Worm (Caenorhabditis elegans): Measurements from ENCODE around the gene kgb-1.

kgb-1 gene

DNA sequence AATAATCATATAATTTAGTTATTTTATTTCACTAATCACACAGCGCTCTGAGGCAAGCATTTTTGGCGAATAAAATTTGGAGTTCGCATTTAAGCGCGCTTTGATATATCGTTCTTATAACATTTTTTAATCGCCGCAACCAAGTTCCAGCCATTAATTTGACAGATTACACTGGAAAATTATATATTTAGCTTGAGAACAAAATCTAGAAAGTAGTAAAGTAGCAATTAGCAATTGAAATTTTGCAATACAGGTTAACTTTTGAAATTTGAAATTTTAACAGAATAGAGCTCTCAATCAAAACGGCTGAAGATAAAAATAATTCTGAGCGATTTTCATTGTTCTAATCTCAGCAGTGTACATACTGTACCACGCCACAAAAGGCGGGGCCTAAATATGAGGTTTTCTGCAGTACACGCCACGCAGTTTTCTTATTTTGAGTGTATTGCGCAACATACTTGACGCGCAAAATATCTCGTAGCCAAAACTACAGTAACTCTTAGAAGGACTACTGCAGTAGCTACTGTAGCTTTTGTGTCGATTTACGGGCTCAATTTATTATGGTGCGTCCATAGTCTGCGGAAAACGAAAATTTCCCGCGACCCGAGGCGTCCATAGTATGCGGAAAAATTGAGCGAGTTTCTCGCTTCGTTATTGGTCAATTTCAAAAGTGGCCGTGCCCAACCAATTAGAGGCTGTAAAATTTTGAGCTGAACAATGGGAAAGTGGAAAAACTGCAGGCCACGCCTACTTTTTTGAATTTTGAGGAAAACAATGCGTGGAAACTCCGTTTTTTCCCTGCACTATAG is 17.5 kb upstream of the kgb-1 start (continued):
- TF ChIP-seq snpc-1.3 (tag; optimal IDR thresholded peaks at IDR 0.05; ENCODE audit: insufficient read depth) (peak; percentile 16), madf-8 (GFP tag; conservative IDR thresholded peaks at IDR 0.05) (no peak), attf-3 (GFP tag; conservative IDR thresholded peaks at IDR 0.05) (no peak), die-1 (tag; optimal IDR thresholded peaks at IDR 0.05) (no peak), nhr-179 (tag; optimal IDR thresholded peaks at IDR 0.05) (no peak), K11D2.4 (GFP tag; IDR thresholded peaks at IDR 0.05) (no peak), attf-5 (GFP tag; optimal IDR thresholded peaks at IDR 0.05) (no peak), F49E8.2 (tag; optimal IDR thresholded peaks at IDR 0.05; ENCODE audit: insufficient read depth) (peak; percentile 88), Y56A3A.18 (GFP tag; IDR thresholded peaks at IDR 0.05) (no peak), ztf-18 (tag; optimal IDR thresholded peaks at IDR 0.05) (no peak), F55B11.4 (tag; optimal IDR thresholded peaks at IDR 0.05; ENCODE audit: borderline replicate concordance, insufficient read depth) (no peak), lin-54 (GFP tag; optimal IDR thresholded peaks at IDR 0.05) (peak; percentile 32), zim-3 (tag; optimal IDR thresholded peaks at IDR 0.05) (peak; percentile 69), lin-40 (tag; optimal IDR thresholded peaks at IDR 0.05) (no peak), lag-1 (GFP tag; IDR thresholded peaks at IDR 0.05) (no peak), T07F8.4 (tag; optimal IDR thresholded peaks at IDR 0.05) (no peak), lin-26 (GFP tag; IDR thresholded peaks at IDR 0.05) (peak; percentile 65; the same call in 1 of the 2 replicates), ama-1 (optimal IDR thresholded peaks at IDR 0.05) (no peak), ama-1 (GFP tag; optimal IDR thresholded peaks at IDR 0.05) (peak; percentile 34 to 83), unc-130 (GFP tag; optimal IDR thresholded peaks at IDR 0.05) (no peak), mel-28 (tag; optimal IDR thresholded peaks at IDR 0.05; ENCODE audit: borderline replicate concordance) (no peak), snpc-3.4 (tag; optimal IDR thresholded peaks at IDR 0.05) (peak; percentile 54), nfya-2 (GFP tag; IDR thresholded peaks at IDR 0.05) (peak; percentile 59; the same call in 1 of the 2 replicates), C17E4.6 (GFP tag; IDR thresholded peaks at IDR 0.05) (0 out of 2 replicates have a peak, but pooled peaks have one; percentile 43), somi-1 (GFP tag; optimal IDR thresholded peaks at IDR 0.05) (no peak), dox-1 (GFP tag; IDR thresholded peaks at IDR 0.05) (no peak), egl-18 (GFP tag; IDR thresholded peaks at IDR 0.05) (no peak), attf-6 (GFP tag; IDR thresholded peaks at IDR 0.05) (0 out of 2 replicates have a peak, but pooled peaks have one; percentile 53), repo-1 (tag; optimal IDR thresholded peaks at IDR 0.05) (no peak), tbx-9 (tag; optimal IDR thresholded peaks at IDR 0.05; ENCODE audit: borderline replicate concordance) (peak; percentile 24), ceh-79 (tag; optimal IDR thresholded peaks at IDR 0.05) (no peak), hsf-1 (GFP tag; IDR thresholded peaks at IDR 0.05) (peak; percentile 66), ceh-40 (GFP tag; IDR thresholded peaks at IDR 0.05) (no peak), sptf-2 (GFP tag; optimal IDR thresholded peaks at IDR 0.05) (no peak), tbp1 (GFP tag; optimal IDR thresholded peaks at IDR 0.05) (peak; percentile 17), cebp-2 (GFP tag; IDR thresholded peaks at IDR 0.05) (0 out of 2 replicates have a peak, but pooled peaks have one; percentile 36), efl-1 (GFP tag; optimal IDR thresholded peaks at IDR 0.05) (no peak), snpc-4 (GFP tag; optimal IDR thresholded peaks at IDR 0.05) (peak; percentile 71), snpc-4 (tag; optimal IDR thresholded peaks at IDR 0.05) (peak in 3 of 4 experiments; percentile 80 to 95 (median 92)), akir-1 (GFP tag; optimal IDR thresholded peaks at IDR 0.05) (no peak), hmg-1.2 (GFP tag; IDR thresholded peaks at IDR 0.05) (no peak; the same call in 1 of the 2 replicates), sdz-38 (tag; optimal IDR thresholded peaks at IDR 0.05) (no peak), let-607 (tag; optimal IDR thresholded peaks at IDR 0.05) (no peak), nhr-27 (tag; optimal IDR thresholded peaks at IDR 0.05) (no peak), sea-2 (GFP tag; IDR thresholded peaks at IDR 0.05) (no peak), mcd-1 (GFP tag; IDR thresholded peaks at IDR 0.05) (peak; percentile 8; the same call in 1 of the 2 replicates), hlh-12 (tag; optimal IDR thresholded peaks at IDR 0.05) (no peak)

Measured in whole organism, young adult.